Worm (Caenorhabditis elegans): Measurements from ENCODE around the gene piga-1.

DNA sequence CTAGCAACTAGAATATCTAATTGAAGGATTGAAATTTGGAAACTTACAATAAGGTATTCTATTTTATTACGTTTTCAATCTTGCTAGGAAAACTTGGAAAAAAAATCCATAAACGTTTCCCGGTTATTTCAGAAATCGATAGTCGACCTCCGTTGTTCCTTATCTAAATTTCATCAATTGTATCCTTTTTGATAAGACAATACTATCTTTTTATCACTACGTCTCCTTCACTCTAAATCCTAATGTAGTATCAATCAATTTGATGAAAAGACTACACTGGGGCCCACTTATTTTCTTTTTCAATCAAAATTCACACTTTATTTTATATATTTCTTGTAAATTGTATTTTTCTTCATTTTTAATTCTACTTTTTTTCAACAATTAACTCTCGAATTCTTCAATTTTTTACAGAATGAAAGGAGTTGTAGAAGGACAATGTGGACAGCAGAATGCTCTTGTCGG lies 42.9 kb upstream of the piga-1 start, which contains the start of gene prx-5:
- TF ChIP-seq him-1 (tag; optimal IDR thresholded peaks at IDR 0.05): no peak
- TF ChIP-seq dao-5 (tag; optimal IDR thresholded peaks at IDR 0.05): no peak
- TF ChIP-seq W03F9.2 (tag; optimal IDR thresholded peaks at IDR 0.05): no peak

Measured in whole organism, L4/young adult.